Worm (Caenorhabditis elegans) whole organism, L4 larva: Measurements from ENCODE around the gene rps-21.

ENCODE experiments used
- D1046.2 ChIP-seq: fragments of 200-800 bp; sonication (Bioruptor generic); IDR thresholded peaks from 2 replicates; pipeline ENCODE4 v1.3.6; 2022; ENCODE audit warnings: missing genetic modification characterization, missing compliant biosample characterization
- F10B5.3 ChIP-seq: sonication (generic microtip); optimal IDR thresholded peaks from 2 replicates; lab custom pipeline; 2016; ENCODE audit warnings: mild to moderate bottlenecking, missing genetic modification characterization, missing compliant biosample characterization
- F26F4.8 ChIP-seq: fragments of 200-800 bp; sonication (Bioruptor generic); conservative IDR thresholded peaks from 2 replicates; pipeline ENCODE4 v1.3.6; 2022; ENCODE audit warnings: missing genetic modification characterization, missing compliant biosample characterization
- T20F7.1 ChIP-seq: fragments of 200-800 bp; sonication (Bioruptor generic); optimal IDR thresholded peaks from 2 replicates; lab custom pipeline; 2018; ENCODE audit warnings: mild to moderate bottlenecking, missing genetic modification characterization, missing compliant biosample characterization
- T26A8.4 ChIP-seq: fragments of 200-800 bp; sonication (Bioruptor generic); IDR thresholded peaks from 2 replicates; pipeline ENCODE4 v1.3.6; 2022; ENCODE audit warnings: missing genetic modification characterization, missing compliant biosample characterization
- Y48G9A.11 ChIP-seq: fragments of 200-800 bp; sonication (Bioruptor generic); IDR thresholded peaks from 2 replicates; pipeline ENCODE4 v1.3.6; 2022; ENCODE audit warnings: missing genetic modification reagents, missing genetic modification characterization, missing compliant biosample characterization
- Y75B8A.6 ChIP-seq: fragments of 200-800 bp; sonication (Bioruptor generic); IDR thresholded peaks from 2 replicates; pipeline ENCODE4 v1.3.6; 2022; ENCODE audit warnings: missing genetic modification reagents, missing genetic modification characterization, missing compliant biosample characterization
- ZK337.2 ChIP-seq: fragments of 200-800 bp; sonication (Bioruptor generic); IDR thresholded peaks from 2 replicates; pipeline ENCODE4 v1.3.6; 2022; ENCODE audit warnings: missing genetic modification reagents, missing genetic modification characterization, missing compliant biosample characterization
- ZK546.5 ChIP-seq, 2 experiments: sonication (generic microtip); optimal IDR thresholded peaks; 2 replicates each; lab custom pipeline; 2017; ENCODE audit warnings: missing biosample characterization in 2 of 2, missing genetic modification characterization in 2 of 2
- aha-1 ChIP-seq: fragments of 150-350 bp; peaks from one replicate; lab custom pipeline; 2014; ENCODE audit warnings: missing biosample characterization, missing genetic modification characterization
- aly-2 ChIP-seq: sonication (generic microtip); optimal IDR thresholded peaks from 2 replicates; lab custom pipeline; 2018; ENCODE audit warnings: missing biosample characterization, missing genetic modification characterization
- ama-1 ChIP-seq: fragments of 150-350 bp; optimal IDR thresholded peaks from 2 replicates; lab custom pipeline; 2014; ENCODE audit warnings: inconsistent platforms, mixed read lengths
- ceh-20 ChIP-seq: fragments of 200-800 bp; sonication (Bioruptor generic); IDR thresholded peaks from 2 replicates; pipeline ENCODE4 v1.3.6; 2022; ENCODE audit warnings: missing genetic modification reagents, missing genetic modification characterization, missing compliant biosample characterization
- ceh-82 ChIP-seq: sonication (generic microtip); optimal IDR thresholded peaks from 2 replicates; lab custom pipeline; 2017; ENCODE audit warnings: missing biosample characterization, missing genetic modification characterization
- cey-2 ChIP-seq: sonication (generic microtip); optimal IDR thresholded peaks from 3 replicates; lab custom pipeline; 2017; ENCODE audit warnings: missing genetic modification characterization, mild to moderate bottlenecking, missing compliant biosample characterization, antibody characterized with exemption, borderline replicate concordance; ENCODE audit not compliant: insufficient read depth
- ctbp-1 ChIP-seq: fragments of 200-800 bp; sonication (Bioruptor generic); IDR thresholded peaks from 2 replicates; pipeline ENCODE4 v1.3.6; 2022; ENCODE audit warnings: missing genetic modification reagents, missing genetic modification characterization, missing compliant biosample characterization
- daf-12 ChIP-seq: fragments of 150-350 bp; optimal IDR thresholded peaks from 2 replicates; lab custom pipeline; 2014; ENCODE audit warnings: missing biosample characterization, missing genetic modification reagents, missing genetic modification characterization
- daf-19 ChIP-seq: fragments of 200-800 bp; sonication (Bioruptor generic); conservative IDR thresholded peaks from 2 replicates; pipeline ENCODE4 v1.3.6; 2022; ENCODE audit warnings: missing genetic modification characterization, missing compliant biosample characterization
- dmd-8 ChIP-seq: fragments of 200-800 bp; sonication (Bioruptor generic); IDR thresholded peaks from 2 replicates; pipeline ENCODE4 v1.3.6; 2022; ENCODE audit warnings: missing genetic modification characterization, missing compliant biosample characterization
- duxl-1 ChIP-seq: sonication (generic microtip); optimal IDR thresholded peaks from 2 replicates; lab custom pipeline; 2016; ENCODE audit warnings: mild to moderate bottlenecking, missing genetic modification characterization, moderate library complexity, missing compliant biosample characterization; ENCODE audit not compliant: poor library complexity
- egl-43 ChIP-seq: fragments of 200-800 bp; sonication (Bioruptor generic); IDR thresholded peaks from 2 replicates; pipeline ENCODE4 v1.3.6; 2022; ENCODE audit warnings: missing genetic modification reagents, missing genetic modification characterization, missing compliant biosample characterization
- fkh-10 ChIP-seq: fragments of 150-350 bp; optimal IDR thresholded peaks from 2 replicates; lab custom pipeline; 2014; ENCODE audit warnings: missing biosample characterization, missing genetic modification reagents, missing genetic modification characterization
- lin-1 ChIP-seq: fragments of 200-800 bp; sonication (Bioruptor generic); IDR thresholded peaks from 2 replicates; pipeline ENCODE4 v1.3.6; 2022; ENCODE audit warnings: missing genetic modification reagents, missing genetic modification characterization, missing compliant biosample characterization
- lin-13 ChIP-seq: fragments of 150-350 bp; optimal IDR thresholded peaks from 2 replicates; lab custom pipeline; 2014; ENCODE audit warnings: missing biosample characterization, missing genetic modification reagents, missing genetic modification characterization
- lin-15B ChIP-seq: fragments of 150-350 bp; sonication (generic microtip); optimal IDR thresholded peaks from 3 replicates; lab custom pipeline; 2014; ENCODE audit warnings: missing biosample characterization, missing genetic modification characterization
- lin-38 ChIP-seq: fragments of 200-800 bp; sonication (Bioruptor generic); IDR thresholded peaks from 2 replicates; pipeline ENCODE4 v1.3.6; 2022; ENCODE audit warnings: missing genetic modification reagents, missing genetic modification characterization, missing compliant biosample characterization
- lin-39 ChIP-seq: fragments of 150-350 bp; optimal IDR thresholded peaks from 2 replicates; lab custom pipeline; 2014; ENCODE audit warnings: missing biosample characterization, missing genetic modification reagents, missing genetic modification characterization
- lir-3 ChIP-seq: sonication (generic microtip); optimal IDR thresholded peaks from 2 replicates; lab custom pipeline; 2016; ENCODE audit warnings: mild to moderate bottlenecking, missing genetic modification characterization, missing compliant biosample characterization
- madf-9 ChIP-seq: fragments of 200-800 bp; sonication (Bioruptor generic); conservative IDR thresholded peaks from 2 replicates; pipeline ENCODE4 v1.3.6; 2022; ENCODE audit warnings: missing genetic modification reagents, missing genetic modification characterization, missing compliant biosample characterization
- mdt-29 ChIP-seq: fragments of 200-800 bp; sonication (Bioruptor generic); IDR thresholded peaks from 2 replicates; pipeline ENCODE4 v1.3.6; 2022; ENCODE audit warnings: missing genetic modification reagents, missing genetic modification characterization, missing compliant biosample characterization
- mep-1 ChIP-seq: fragments of 150-350 bp; sonication (generic microtip); optimal IDR thresholded peaks from 3 replicates; lab custom pipeline; 2014; ENCODE audit warnings: missing biosample characterization, missing genetic modification characterization
- mxl-2 ChIP-seq: fragments of 200-800 bp; sonication (Bioruptor generic); conservative IDR thresholded peaks from 2 replicates; pipeline ENCODE4 v1.3.6; 2022; ENCODE audit warnings: missing genetic modification reagents, missing genetic modification characterization, missing compliant biosample characterization
- nhr-111 ChIP-seq: fragments of 200-800 bp; sonication (Bioruptor generic); optimal IDR thresholded peaks from 2 replicates; lab custom pipeline; 2018; ENCODE audit warnings: mild to moderate bottlenecking, missing genetic modification characterization, missing compliant biosample characterization
- nhr-237 ChIP-seq: sonication (generic microtip); optimal IDR thresholded peaks from 2 replicates; lab custom pipeline; 2017; ENCODE audit warnings: missing biosample characterization, missing genetic modification characterization
- nhr-42 ChIP-seq: fragments of 200-800 bp; sonication (Bioruptor generic); IDR thresholded peaks from 2 replicates; pipeline ENCODE4 v1.3.6; 2022; ENCODE audit warnings: missing genetic modification characterization, missing compliant biosample characterization
- nhr-6 ChIP-seq: fragments of 150-350 bp; optimal IDR thresholded peaks from 2 replicates; lab custom pipeline; 2014; ENCODE audit warnings: missing biosample characterization, missing genetic modification characterization
- nhr-77 ChIP-seq: fragments of 150-350 bp; optimal IDR thresholded peaks from 2 replicates; lab custom pipeline; 2014; ENCODE audit warnings: missing biosample characterization, missing genetic modification characterization
- pha-4 ChIP-seq, 2 experiments: fragments of 150-350 bp in 1 of 2; fragments of 200-800 bp in 1 of 2; sonication (Bioruptor generic) in 1 of 2; IDR thresholded peaks in 1 of 2; optimal IDR thresholded peaks in 1 of 2; 2 replicates each; pipeline versions ENCODE4 v1.3.6 to Lab custom; 2014 to 2022; ENCODE audit warnings: missing genetic modification characterization in 2 of 2, missing genetic modification reagents in 2 of 2, missing biosample characterization in 1 of 2, missing compliant biosample characterization in 1 of 2
- php-3 ChIP-seq: fragments of 200-800 bp; sonication (Bioruptor generic); IDR thresholded peaks from 2 replicates; pipeline ENCODE4 v1.3.6; 2022; ENCODE audit warnings: missing genetic modification reagents, missing genetic modification characterization, missing compliant biosample characterization
- pqm-1 ChIP-seq: sonication (generic microtip); optimal IDR thresholded peaks from 2 replicates; lab custom pipeline; 2017; ENCODE audit warnings: missing biosample characterization, missing genetic modification characterization
- rbr-2 ChIP-seq: sonication (generic microtip); optimal IDR thresholded peaks from 2 replicates; lab custom pipeline; 2016; ENCODE audit warnings: missing genotype, missing genetic modification characterization, missing compliant biosample characterization
- saeg-2 ChIP-seq: fragments of 200-800 bp; sonication (Bioruptor generic); IDR thresholded peaks from 2 replicates; pipeline ENCODE4 v1.3.6; 2022; ENCODE audit warnings: missing genetic modification reagents, missing genetic modification characterization, missing compliant biosample characterization
- sdz-12 ChIP-seq: fragments of 200-800 bp; sonication (Bioruptor generic); optimal IDR thresholded peaks from 2 replicates; lab custom pipeline; 2018; ENCODE audit warnings: mild to moderate bottlenecking, missing genetic modification characterization, missing compliant biosample characterization
- skn-1 ChIP-seq: fragments of 150-350 bp; optimal IDR thresholded peaks from 2 replicates; lab custom pipeline; 2014; ENCODE audit warnings: missing biosample characterization, missing genetic modification characterization
- spr-1 ChIP-seq: sonication (generic microtip); optimal IDR thresholded peaks from 2 replicates; lab custom pipeline; 2016; ENCODE audit warnings: mild to moderate bottlenecking, missing genetic modification characterization, missing compliant biosample characterization
- unc-39 ChIP-seq: sonication (generic microtip); optimal IDR thresholded peaks from 2 replicates; lab custom pipeline; 2017; ENCODE audit warnings: missing biosample characterization, missing genetic modification characterization
- unc-62 ChIP-seq, 3 experiments: fragments of 150-350 bp in 1 of 3; sonication (generic microtip); optimal IDR thresholded peaks in 2 of 3; peaks in 1 of 3; 1 replicate in 1 of 3; 2 replicates in 2 of 3; lab custom pipeline; 2014 to 2017; ENCODE audit warnings: missing biosample characterization in 3 of 3, missing genetic modification characterization in 3 of 3, missing genetic modification reagents in 3 of 3, missing genotype in 1 of 3
- zag-1 ChIP-seq: fragments of 150-350 bp; optimal IDR thresholded peaks from 2 replicates; lab custom pipeline; 2014; ENCODE audit warnings: missing biosample characterization, missing genetic modification characterization
- zip-11 ChIP-seq: fragments of 200-800 bp; sonication (Bioruptor generic); IDR thresholded peaks from 2 replicates; pipeline ENCODE4 v1.3.6; 2022; ENCODE audit warnings: missing genetic modification characterization, missing compliant biosample characterization
- zip-2 ChIP-seq: fragments of 150-350 bp; optimal IDR thresholded peaks from 2 replicates; lab custom pipeline; 2014; ENCODE audit warnings: missing biosample characterization, missing genetic modification characterization
- ztf-11 ChIP-seq: fragments of 150-350 bp; optimal IDR thresholded peaks from 2 replicates; lab custom pipeline; 2014; ENCODE audit warnings: missing biosample characterization, missing genetic modification characterization

rps-21 gene

DNA sequence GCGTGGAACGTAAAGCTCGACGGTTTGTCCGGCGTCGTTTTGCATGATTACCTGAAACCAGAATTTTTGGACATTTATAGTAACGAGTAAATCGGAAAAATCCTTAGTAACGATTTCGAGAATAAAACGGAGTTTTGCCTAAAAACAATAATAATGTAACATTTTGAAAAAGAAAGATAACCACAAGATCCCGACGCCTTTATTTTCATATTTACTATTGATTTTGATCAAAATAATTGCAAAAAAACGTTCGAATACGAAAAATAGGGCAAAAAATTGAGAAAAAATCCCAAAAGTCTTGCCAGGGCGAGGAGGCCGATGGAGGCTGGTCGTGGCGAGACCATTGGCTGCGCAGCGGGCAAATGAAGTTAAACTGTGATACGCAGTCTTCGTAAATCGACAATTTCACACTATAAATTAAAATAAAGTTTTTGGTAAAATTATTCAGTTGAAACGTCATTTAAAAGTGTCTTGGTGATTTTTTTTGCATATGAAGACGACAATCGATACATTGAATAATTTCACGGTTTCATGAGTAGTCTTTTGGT, at the start of gene rps-21 (continued):
- no peak for TF ChIP-seq madf-9 (GFP tag; lab: Robert Waterston, UW)
- no peak for TF ChIP-seq cey-2 (tag; lab: Kevin White, UChicago)
- peak; percentile 58 for TF ChIP-seq lin-13 (GFP tag; lab: Kevin White, UChicago)
- TF ChIP-seq ceh-82 = no peak
- no peak for TF ChIP-seq nhr-42 (GFP tag; lab: Robert Waterston, UW)
- no peak for TF ChIP-seq saeg-2 (GFP tag; lab: Robert Waterston, UW)
- no peak for TF ChIP-seq ctbp-1
- no peak for TF ChIP-seq nhr-237 (tag; lab: Kevin White, UChicago)
- no peak for TF ChIP-seq lin-39 (tag; lab: Kevin White, UChicago)
- peak in 1 of 2 experiments; percentile 77 for TF ChIP-seq unc-62 (GFP tag; optimal IDR thresholded peaks at IDR 0.05 in 1 of 2; lab: Kevin White, UChicago)
- TF ChIP-seq unc-62 (tag; optimal IDR thresholded peaks at IDR 0.05; lab: Kevin White, UChicago) = no peak
- no peak for TF ChIP-seq lin-1 (GFP tag; lab: Robert Waterston, UW)
- TF ChIP-seq lin-15B (tag; lab: Kevin White, UChicago) = no peak
- TF ChIP-seq sdz-12 (GFP tag; lab: Kevin White, UChicago) = no peak
- TF ChIP-seq lir-3 (tag; lab: Kevin White, UChicago) = no peak
- no peak for TF ChIP-seq F26F4.8
- TF ChIP-seq mdt-29 (GFP tag; lab: Robert Waterston, UW) = no peak
- TF ChIP-seq nhr-77 (tag; lab: Kevin White, UChicago) = peak; percentile 64
- TF ChIP-seq dmd-8 = no peak
- TF ChIP-seq aly-2 (tag; lab: Kevin White, UChicago) = no peak
- TF ChIP-seq lin-38 (GFP tag; lab: Robert Waterston, UW) = peak; percentile 74
- no peak for TF ChIP-seq aha-1 (tag; lab: Kevin White, UChicago)
- no peak for TF ChIP-seq D1046.2 (GFP tag; lab: Robert Waterston, UW)
- no peak for TF ChIP-seq php-3 (GFP tag; lab: Robert Waterston, UW)
- no peak for TF ChIP-seq Y48G9A.11 (GFP tag; lab: Robert Waterston, UW)
- TF ChIP-seq zip-11 (GFP tag; lab: Robert Waterston, UW) = no peak
- peak; percentile 9 for TF ChIP-seq fkh-10 (GFP tag; lab: Kevin White, UChicago)
- no peak for TF ChIP-seq daf-19 (GFP tag; lab: Robert Waterston, UW)
- TF ChIP-seq F10B5.3 (tag; lab: Kevin White, UChicago) = no peak
- TF ChIP-seq ZK546.5 (tag; optimal IDR thresholded peaks at IDR 0.05; lab: Kevin White, UChicago) = peak in 1 of 2 experiments; percentile 52
- TF ChIP-seq mep-1 (tag; lab: Kevin White, UChicago) = peak; percentile 82
- no peak for TF ChIP-seq ama-1
- TF ChIP-seq spr-1 (tag; lab: Kevin White, UChicago) = no peak
- TF ChIP-seq skn-1 (tag; lab: Kevin White, UChicago) = no peak
- TF ChIP-seq Y75B8A.6 (GFP tag; lab: Robert Waterston, UW) = no peak
- no peak for TF ChIP-seq duxl-1
- peak; percentile 43; the same call in 1 of the 2 replicates for TF ChIP-seq T26A8.4
- TF ChIP-seq ZK337.2 = no peak
- TF ChIP-seq zag-1 (tag; lab: Kevin White, UChicago) = no peak
- no peak for TF ChIP-seq unc-39 (tag; lab: Kevin White, UChicago)
- TF ChIP-seq nhr-6 = peak; percentile 77
- TF ChIP-seq mxl-2 (GFP tag; lab: Robert Waterston, UW) = no peak
- TF ChIP-seq ceh-20 (GFP tag; lab: Robert Waterston, UW) = peak; percentile 48; the same call in 1 of the 2 replicates
- TF ChIP-seq T20F7.1 (GFP tag; lab: Kevin White, UChicago) = peak; percentile 78
- TF ChIP-seq pqm-1 (tag; lab: Kevin White, UChicago) = peak; percentile 21
- TF ChIP-seq ztf-11 (tag; lab: Kevin White, UChicago) = no peak
- TF ChIP-seq egl-43 (GFP tag; lab: Robert Waterston, UW) = no peak
- TF ChIP-seq rbr-2 (tag; lab: Kevin White, UChicago) = peak; percentile 67
- TF ChIP-seq daf-12 (tag; lab: Kevin White, UChicago) = no peak
- no peak for TF ChIP-seq zip-2 (tag; lab: Kevin White, UChicago)
- TF ChIP-seq nhr-111 (GFP tag; lab: Kevin White, UChicago) = no peak
- TF ChIP-seq pha-4 (GFP tag; IDR thresholded peaks at IDR 0.05; lab: Robert Waterston, UW) = no peak
- no peak for TF ChIP-seq pha-4 (tag; optimal IDR thresholded peaks at IDR 0.05; lab: Kevin White, UChicago)
